Worm (Caenorhabditis elegans) whole organism, midembryonic: Measurements from ENCODE around the gene sex-1.

Experiments used
- T22C8.4 ChIP-seq: fragments of 200-800 bp; sonication (Bioruptor generic); IDR thresholded peaks from 2 replicates; pipeline ENCODE4 v1.3.6; 2022; ENCODE audit warnings: missing genetic modification characterization, missing compliant biosample characterization
- cog-1 ChIP-seq: sonication (generic microtip); optimal IDR thresholded peaks from 2 replicates; lab custom pipeline; 2016; ENCODE audit warnings: missing genetic modification characterization, missing compliant biosample characterization
- flt-1 ChIP-seq: fragments of 200-800 bp; sonication (Bioruptor generic); IDR thresholded peaks from 2 replicates; pipeline ENCODE4 v1.3.6; 2022; ENCODE audit warnings: missing genetic modification characterization, missing compliant biosample characterization
- klf-2 ChIP-seq: fragments of 200-800 bp; sonication (Bioruptor generic); conservative IDR thresholded peaks from 2 replicates; pipeline ENCODE4 v1.3.6; 2022; ENCODE audit warnings: missing genetic modification reagents, missing genetic modification characterization, missing compliant biosample characterization
- med-1 ChIP-seq: sonication (generic microtip); optimal IDR thresholded peaks from 2 replicates; lab custom pipeline; 2017; ENCODE audit warnings: missing genetic modification characterization, mild to moderate bottlenecking, missing compliant biosample characterization, antibody characterized with exemption, missing genetic modification reagents; ENCODE audit not compliant: insufficient read depth
- tab-1 ChIP-seq: fragments of 200-800 bp; sonication (Bioruptor generic); IDR thresholded peaks from 2 replicates; pipeline ENCODE4 v1.3.6; 2022; ENCODE audit warnings: missing genetic modification characterization, missing compliant biosample characterization
- ztf-23 ChIP-seq: fragments of 200-800 bp; sonication (Bioruptor generic); IDR thresholded peaks from 2 replicates; pipeline ENCODE4 v1.3.6; 2022; ENCODE audit warnings: missing genetic modification reagents, missing genetic modification characterization, missing compliant biosample characterization
- ztf-29 ChIP-seq: fragments of 200-800 bp; sonication (Bioruptor generic); IDR thresholded peaks from 2 replicates; pipeline ENCODE4 v1.3.6; 2022; ENCODE audit warnings: missing genetic modification reagents, missing genetic modification characterization, missing compliant biosample characterization

DNA sequence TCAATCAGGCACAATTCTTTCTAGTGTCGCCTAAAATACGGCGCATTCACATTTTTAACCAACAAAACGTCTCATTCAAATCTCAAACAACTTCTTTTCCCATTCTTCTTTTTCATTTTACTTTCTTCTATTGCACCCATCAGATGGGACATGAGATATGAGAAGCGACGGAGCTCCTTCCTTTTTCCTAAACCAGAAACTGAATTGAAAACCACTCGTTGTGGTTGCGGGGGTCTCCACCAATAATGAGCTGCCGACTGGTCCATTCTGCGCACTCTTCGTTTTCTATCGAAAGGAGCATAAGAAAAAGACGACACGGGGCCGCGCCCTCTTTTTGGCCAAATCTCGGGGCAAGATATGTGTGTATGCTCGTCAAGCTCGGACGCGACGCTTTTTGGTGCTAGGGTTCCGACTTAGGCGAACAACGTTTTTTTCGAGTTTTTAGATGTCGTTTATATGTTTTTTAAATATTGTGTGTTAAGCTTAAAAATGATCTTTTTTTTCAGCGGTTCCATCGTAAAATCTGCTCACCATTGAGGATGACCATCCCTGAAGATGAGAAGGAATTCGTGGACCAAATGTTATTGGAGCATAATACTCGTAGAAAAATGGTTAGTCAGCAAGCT lies 50.8 kb downstream of the sex-1 start, which contains the start of gene F09B9.5:
- TF ChIP-seq cog-1 (tag; lab: Kevin White, UChicago) (no peak), ztf-23 (no peak), ztf-29 (GFP tag; lab: Robert Waterston, UW) (no peak), tab-1 (GFP tag; lab: Robert Waterston, UW) (no peak), T22C8.4 (GFP tag; lab: Robert Waterston, UW) (no peak), med-1 (GFP tag; lab: Kevin White, UChicago) (no peak), klf-2 (GFP tag; lab: Robert Waterston, UW) (no peak), flt-1 (no peak)
